Fruit fly (Drosophila melanogaster) whole organism, embryonic: ENCODE measurements around the gene Glut3.
A peak's percentile ranks its signal among the peaks of the same experiment; 100 is the strongest.

Source experiments
- Atf6 ChIP-seq: fragments of 200-800 bp; sonication (Bioruptor generic); IDR thresholded peaks from 2 replicates; pipeline ENCODE4 v1.3.6; 2022; ENCODE audit warnings: missing biosample characterization, missing genetic modification characterization
- CG10959 ChIP-seq: fragments of 200-800 bp; sonication (Bioruptor generic); IDR thresholded peaks from 2 replicates; pipeline ENCODE4 v1.3.6; 2022; ENCODE audit warnings: missing biosample characterization, missing genetic modification characterization
- CG1233 ChIP-seq: fragments of 200-800 bp; sonication (Bioruptor generic); optimal IDR thresholded peaks from 4 replicates; lab custom pipeline; 2018; ENCODE audit warnings: missing biosample characterization, mild to moderate bottlenecking, missing genetic modification characterization
- CG13624 ChIP-seq: fragments of 200-800 bp; sonication (Bioruptor generic); optimal IDR thresholded peaks from 2 replicates; lab custom pipeline; 2016; ENCODE audit warnings: missing biosample characterization, missing genetic modification characterization
- CG14441 ChIP-seq: fragments of 200-800 bp; sonication (Bioruptor generic); IDR thresholded peaks from 2 replicates; pipeline ENCODE4 v1.3.6; 2022; ENCODE audit warnings: missing biosample characterization, missing genetic modification characterization
- CG17359 ChIP-seq: fragments of 200-800 bp; sonication (Bioruptor generic); optimal IDR thresholded peaks from 3 replicates; lab custom pipeline; 2018; ENCODE audit warnings: missing biosample characterization, mild to moderate bottlenecking, missing genetic modification characterization, moderate library complexity
- CG30020 ChIP-seq: fragments of 200-800 bp; optimal IDR thresholded peaks from 2 replicates; lab custom pipeline; 2019; ENCODE audit warnings: missing biosample characterization, mild to moderate bottlenecking, missing genetic modification characterization, moderate library complexity
- CG4404 ChIP-seq: fragments of 200-800 bp; sonication (Bioruptor generic); IDR thresholded peaks from 2 replicates; pipeline ENCODE4 v1.3.6; 2022; ENCODE audit warnings: missing biosample characterization, missing genetic modification characterization
- CG8359 ChIP-seq: fragments of 200-800 bp; sonication (Bioruptor generic); optimal IDR thresholded peaks from 2 replicates; lab custom pipeline; 2017; ENCODE audit warnings: missing biosample characterization, mild to moderate bottlenecking, missing genetic modification characterization, borderline replicate concordance
- CrebB ChIP-seq: fragments of 200-800 bp; sonication (Bioruptor generic); optimal IDR thresholded peaks from 3 replicates; lab custom pipeline; 2018; ENCODE audit warnings: missing biosample characterization, mild to moderate bottlenecking, missing genetic modification characterization
- Dad ChIP-seq: fragments of 200-800 bp; sonication (Bioruptor generic); optimal IDR thresholded peaks from 3 replicates; lab custom pipeline; 2016; ENCODE audit warnings: missing biosample characterization, missing genetic modification characterization
- Dek ChIP-seq: fragments of 200-800 bp; sonication (Bioruptor generic); optimal IDR thresholded peaks from 3 replicates; lab custom pipeline; 2019; ENCODE audit warnings: missing biosample characterization, mild to moderate bottlenecking, missing genetic modification characterization, moderate library complexity
- Eip74EF ChIP-seq, 2 experiments: fragments of 200-800 bp in 1 of 2; fragments of >200 bp in 1 of 2; sonication (Bioruptor generic) in 1 of 2; optimal IDR thresholded peaks; 2 replicates each; lab custom pipeline; 2017 to 2019; ENCODE audit warnings: missing biosample characterization in 2 of 2, missing genetic modification characterization in 2 of 2, mild to moderate bottlenecking in 1 of 2, moderate library complexity in 1 of 2
- Ets65A ChIP-seq: fragments of 200-800 bp; sonication (Bioruptor generic); peaks from one replicate; lab custom pipeline; 2016; ENCODE audit warnings: missing biosample characterization, missing genetic modification characterization
- Fer2 ChIP-seq: fragments of 200-800 bp; sonication (Bioruptor generic); optimal IDR thresholded peaks from 2 replicates; lab custom pipeline; 2018; ENCODE audit warnings: missing biosample characterization, mild to moderate bottlenecking, missing genetic modification characterization, moderate library complexity
- H15 ChIP-seq: fragments of 200-800 bp; sonication (Bioruptor generic); IDR thresholded peaks from 3 replicates; pipeline ENCODE4 v1.3.6; 2022; ENCODE audit warnings: missing biosample characterization, missing genetic modification characterization
- Hr51 ChIP-seq, 2 experiments: fragments of 200-800 bp; sonication (Bioruptor generic); optimal IDR thresholded peaks; 2 replicates in 1 of 2; 3 replicates in 1 of 2; lab custom pipeline; 2016 to 2018; ENCODE audit warnings: missing biosample characterization in 2 of 2, missing genetic modification characterization in 2 of 2, mild to moderate bottlenecking in 1 of 2, moderate library complexity in 1 of 2
- Mad ChIP-seq: fragments of 200-800 bp; sonication (Bioruptor generic); optimal IDR thresholded peaks from 2 replicates; lab custom pipeline; 2016; ENCODE audit warnings: missing biosample characterization, missing genetic modification characterization
- Meics ChIP-seq: fragments of 200-800 bp; sonication (Bioruptor generic); optimal IDR thresholded peaks from 2 replicates; lab custom pipeline; 2017; ENCODE audit warnings: missing biosample characterization, mild to moderate bottlenecking, missing genetic modification characterization
- NC2α ChIP-seq: fragments of 200-800 bp; sonication (Bioruptor generic); optimal IDR thresholded peaks from 2 replicates; lab custom pipeline; 2016; ENCODE audit warnings: missing biosample characterization, missing genetic modification characterization
- Nf-YB ChIP-seq: fragments of 200-800 bp; sonication (Bioruptor generic); optimal IDR thresholded peaks from 3 replicates; lab custom pipeline; 2019; ENCODE audit warnings: missing biosample characterization, mild to moderate bottlenecking, missing genetic modification characterization, moderate library complexity
- Nf-YC ChIP-seq: fragments of 200-800 bp; optimal IDR thresholded peaks from 3 replicates; lab custom pipeline; 2019; ENCODE audit warnings: missing biosample characterization, mild to moderate bottlenecking, missing genetic modification characterization, moderate library complexity
- Optix ChIP-seq: fragments of 200-800 bp; sonication (Bioruptor generic); IDR thresholded peaks from 3 replicates; pipeline ENCODE4 v1.3.6; 2022; ENCODE audit warnings: missing biosample characterization, missing genetic modification characterization
- Sox100B ChIP-seq: fragments of 200-800 bp; sonication (Bioruptor generic); optimal IDR thresholded peaks from 3 replicates; lab custom pipeline; 2018; ENCODE audit warnings: missing biosample characterization, mild to moderate bottlenecking, missing genetic modification characterization
- Ssrp ChIP-seq: fragments of 200-800 bp; sonication (Bioruptor generic); optimal IDR thresholded peaks from 2 replicates; lab custom pipeline; 2018; ENCODE audit warnings: missing biosample characterization, mild to moderate bottlenecking, missing genetic modification characterization, moderate library complexity
- Usf ChIP-seq: fragments of 200-800 bp; sonication (Bioruptor generic); optimal IDR thresholded peaks from 2 replicates; lab custom pipeline; 2017; ENCODE audit warnings: missing genotype, missing biosample characterization, missing genetic modification characterization
- Vsx1 ChIP-seq: fragments of 200-800 bp; sonication (Bioruptor generic); optimal IDR thresholded peaks from 2 replicates; lab custom pipeline; 2017; ENCODE audit warnings: missing biosample characterization, mild to moderate bottlenecking, missing genetic modification characterization, missing genetic modification reagents
- abd-A ChIP-seq: fragments of 200-800 bp; sonication (Bioruptor generic); optimal IDR thresholded peaks from 3 replicates; lab custom pipeline; 2019; ENCODE audit warnings: missing biosample characterization, mild to moderate bottlenecking, missing genetic modification characterization, moderate library complexity
- ac ChIP-seq: fragments of 200-800 bp; sonication (Bioruptor generic); optimal IDR thresholded peaks from 3 replicates; lab custom pipeline; 2017; ENCODE audit warnings: missing biosample characterization, mild to moderate bottlenecking, missing genetic modification characterization
- chm ChIP-seq: fragments of 200-800 bp; sonication (Bioruptor generic); IDR thresholded peaks from 2 replicates; pipeline ENCODE4 v1.3.6; 2022; ENCODE audit warnings: missing biosample characterization, missing genetic modification characterization
- ci ChIP-seq: fragments of 200-800 bp; sonication (Bioruptor generic); IDR thresholded peaks from 3 replicates; pipeline ENCODE4 v1.3.6; 2022; ENCODE audit warnings: missing biosample characterization, missing genetic modification characterization
- croc ChIP-seq: fragments of 200-800 bp; sonication (Bioruptor generic); conservative IDR thresholded peaks from 3 replicates; pipeline ENCODE4 v1.3.6; 2022; ENCODE audit warnings: missing biosample characterization, missing genetic modification characterization
- ewg ChIP-seq: fragments of 200-800 bp; sonication (Bioruptor generic); optimal IDR thresholded peaks from 3 replicates; lab custom pipeline; 2017; ENCODE audit warnings: mild to moderate bottlenecking, missing biosample characterization, missing genetic modification reagents, missing genetic modification characterization
- gsb-n ChIP-seq: fragments of 200-800 bp; sonication (Bioruptor generic); optimal IDR thresholded peaks from 3 replicates; lab custom pipeline; 2018; ENCODE audit warnings: missing biosample characterization, mild to moderate bottlenecking, missing genetic modification characterization
- jumu ChIP-seq: fragments of 200-800 bp; sonication (Bioruptor generic); optimal IDR thresholded peaks from 3 replicates; lab custom pipeline; 2016; ENCODE audit warnings: missing biosample characterization, missing genetic modification characterization
- lov ChIP-seq, 2 experiments: fragments of 200-800 bp in 1 of 2; fragments of >200 bp in 1 of 2; sonication (Bioruptor generic) in 1 of 2; IDR thresholded peaks in 1 of 2; optimal IDR thresholded peaks in 1 of 2; 2 replicates in 1 of 2; 3 replicates in 1 of 2; pipeline versions ENCODE4 v1.3.6 to Lab custom; 2017 to 2022; ENCODE audit warnings: missing biosample characterization in 1 of 2, missing genetic modification characterization in 1 of 2
- mam ChIP-seq: fragments of 200-800 bp; sonication (Bioruptor generic); optimal IDR thresholded peaks from 3 replicates; lab custom pipeline; 2016; ENCODE audit warnings: missing biosample characterization, missing genetic modification characterization
- mirr ChIP-seq: fragments of 200-800 bp; sonication (Bioruptor generic); optimal IDR thresholded peaks from 3 replicates; lab custom pipeline; 2018; ENCODE audit warnings: missing biosample characterization, mild to moderate bottlenecking, missing genetic modification characterization
- nerfin-1 ChIP-seq: fragments of 200-800 bp; sonication (Bioruptor generic); optimal IDR thresholded peaks from 3 replicates; lab custom pipeline; 2019; ENCODE audit warnings: missing biosample characterization, mild to moderate bottlenecking, missing genetic modification characterization, moderate library complexity
- oc ChIP-seq: fragments of 200-800 bp; sonication (Bioruptor generic); optimal IDR thresholded peaks from 2 replicates; lab custom pipeline; 2018; ENCODE audit warnings: missing biosample characterization, mild to moderate bottlenecking, missing genetic modification characterization, moderate library complexity
- onecut ChIP-seq: fragments of 200-800 bp; sonication (Bioruptor generic); IDR thresholded peaks from 2 replicates; pipeline ENCODE4 v1.3.6; 2022; ENCODE audit warnings: missing biosample characterization, missing genetic modification characterization
- phol ChIP-seq: fragments of 200-800 bp; sonication (Bioruptor generic); optimal IDR thresholded peaks from 3 replicates; lab custom pipeline; 2018; ENCODE audit warnings: missing biosample characterization, mild to moderate bottlenecking, missing genetic modification characterization, moderate library complexity
- pros ChIP-seq: fragments of 200-800 bp; sonication (Bioruptor generic); optimal IDR thresholded peaks from 3 replicates; lab custom pipeline; 2019; ENCODE audit warnings: missing biosample characterization, mild to moderate bottlenecking, missing genetic modification characterization, moderate library complexity
- sob ChIP-seq: fragments of 200-800 bp; sonication (Bioruptor generic); IDR thresholded peaks from 2 replicates; pipeline ENCODE4 v1.3.6; 2022; ENCODE audit warnings: missing biosample characterization, missing genetic modification characterization
- tio ChIP-seq: fragments of 200-800 bp; sonication (Bioruptor generic); optimal IDR thresholded peaks from 2 replicates; lab custom pipeline; 2017; ENCODE audit warnings: missing biosample characterization, missing genetic modification characterization, inconsistent platforms
- trh ChIP-seq: fragments of 200-800 bp; sonication (Bioruptor generic); optimal IDR thresholded peaks from 2 replicates; lab custom pipeline; 2016; ENCODE audit warnings: missing biosample characterization, missing genetic modification characterization
- wek ChIP-seq: fragments of 200-800 bp; sonication (Bioruptor generic); optimal IDR thresholded peaks from 3 replicates; lab custom pipeline; 2018; ENCODE audit warnings: missing biosample characterization, mild to moderate bottlenecking, missing genetic modification characterization, moderate library complexity
- z ChIP-seq: fragments of 200-800 bp; sonication (Bioruptor generic); IDR thresholded peaks from 3 replicates; pipeline ENCODE4 v1.3.6; 2022; ENCODE audit warnings: missing biosample characterization, missing genetic modification characterization

Gene Glut3

DNA sequence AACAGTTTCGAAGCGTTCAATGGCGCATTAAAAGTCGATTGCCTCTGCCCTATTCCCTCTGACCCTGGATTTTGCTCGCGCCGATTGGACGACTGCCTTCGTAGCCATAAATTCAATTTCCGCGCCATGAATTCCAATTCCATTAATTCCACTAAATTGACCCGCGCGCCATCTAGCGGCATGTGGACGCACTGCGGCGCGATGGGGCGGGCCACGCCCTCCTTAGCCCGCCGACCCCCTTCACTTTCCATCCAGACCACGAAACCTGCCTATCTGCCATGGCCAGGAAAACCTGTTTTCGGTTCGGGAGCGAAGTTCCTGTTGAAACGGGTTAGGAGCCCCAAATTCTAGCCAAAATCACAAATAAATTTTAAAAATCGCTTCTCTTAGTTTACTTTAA, 5.7 kb upstream of the Glut3 start (continued):
- no peak for TF ChIP-seq Dad (GFP tag; lab: Kevin White, UChicago)
- no peak for TF ChIP-seq Usf
- no peak for TF ChIP-seq Atf6 (GFP tag; lab: Robert Waterston, UW)
- TF ChIP-seq, all 482 proteins: peak for 44

DNA sequence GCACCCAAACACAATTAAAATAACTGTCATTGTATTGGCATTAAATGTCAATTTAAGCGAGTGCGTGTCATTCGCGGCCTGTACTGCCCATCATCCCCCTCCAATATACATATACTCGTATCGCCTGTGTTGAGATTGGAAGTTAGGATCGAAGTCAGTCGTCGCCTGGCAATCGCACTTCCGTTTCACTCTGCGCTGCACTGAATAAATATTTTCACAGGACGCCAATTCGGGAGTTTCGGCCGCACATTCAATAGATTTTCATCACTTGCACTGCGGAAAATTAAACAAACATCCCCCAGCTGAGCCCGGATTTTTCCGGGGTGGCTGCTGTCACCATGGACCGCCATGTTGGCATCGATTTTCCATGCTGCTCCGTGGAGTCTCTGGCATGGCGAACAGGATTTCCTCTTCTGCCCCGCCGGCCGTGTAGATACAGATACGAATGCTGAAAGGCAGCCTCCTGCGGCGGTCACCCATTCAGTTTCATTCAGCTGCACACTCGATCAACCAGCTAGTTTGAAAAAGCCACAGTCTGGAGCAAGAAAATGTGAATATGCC, 4.9 kb upstream of the Glut3 start:
- TF ChIP-seq Dek (tag; lab: Kevin White, UChicago) (no peak), onecut (peak; percentile 91), abd-A (tag; lab: Kevin White, UChicago) (peak; percentile 76), CG30020 (tag; lab: Kevin White, UChicago) (no peak), Ets65A (peak; percentile 66), CG8359 (no peak), nerfin-1 (tag; lab: Kevin White, UChicago) (peak; percentile 21), phol (tag; lab: Kevin White, UChicago) (peak; percentile 76), Vsx1 (GFP tag; lab: Kevin White, UChicago) (no peak), CG1233 (no peak), mam (no peak), ac (GFP tag; lab: Kevin White, UChicago) (no peak), mirr (GFP tag; lab: Kevin White, UChicago) (no peak), lov (optimal IDR thresholded peaks at IDR 0.05; lab: Kevin White, UChicago) (no peak), lov (GFP tag; IDR thresholded peaks at IDR 0.05; lab: Robert Waterston, UW) (0 out of 3 replicates have a peak, but pooled peaks have one; percentile 29), CG17359 (tag; lab: Kevin White, UChicago) (no peak), gsb-n (tag; lab: Kevin White, UChicago) (peak; percentile 39), trh (no peak), pros (GFP tag; lab: Kevin White, UChicago) (peak; percentile 33), z (GFP tag; lab: Robert Waterston, UW) (no peak), Eip74EF (GFP tag; optimal IDR thresholded peaks at IDR 0.05; lab: Kevin White, UChicago) (no peak), chm (GFP tag; lab: Robert Waterston, UW) (0 out of 2 replicates have a peak, but pooled peaks have one; percentile 15)

dm6 chr3R:16783976-16784375, 4.1 kb upstream of the Glut3 start:
- no peak for TF ChIP-seq tio (GFP tag; lab: Kevin White, UChicago)
- peak; percentile 99 for TF ChIP-seq abd-A (tag; lab: Kevin White, UChicago)
- no peak for TF ChIP-seq H15 (GFP tag; lab: Robert Waterston, UW)
- TF ChIP-seq Sox100B (GFP tag; lab: Kevin White, UChicago), result no peak
- TF ChIP-seq Nf-YB (GFP tag; lab: Kevin White, UChicago), result peak; percentile 78
- TF ChIP-seq CG14441 (GFP tag; lab: Robert Waterston, UW), result no peak
- TF ChIP-seq CG4404 (GFP tag; lab: Robert Waterston, UW), result no peak
- TF ChIP-seq croc (GFP tag; lab: Robert Waterston, UW), result no peak
- TF ChIP-seq sob (GFP tag; lab: Robert Waterston, UW), result no peak
- TF ChIP-seq wek (GFP tag; lab: Kevin White, UChicago), result no peak
- TF ChIP-seq Mad (GFP tag; lab: Kevin White, UChicago), result no peak
- TF ChIP-seq ci (GFP tag; lab: Robert Waterston, UW), result no peak
- no peak for TF ChIP-seq Optix (GFP tag; lab: Robert Waterston, UW)
- no peak for TF ChIP-seq NC2α (GFP tag; lab: Kevin White, UChicago)
- no peak for TF ChIP-seq Meics
- TF ChIP-seq Ssrp (tag; lab: Kevin White, UChicago), result no peak
- peak; percentile 78 for TF ChIP-seq Nf-YC (tag; lab: Kevin White, UChicago)
- peak; percentile 46 for TF ChIP-seq ewg
- TF ChIP-seq Hr51 (GFP tag; optimal IDR thresholded peaks at IDR 0.05; lab: Kevin White, UChicago), result peak in 1 of 2 experiments; percentile 14
- TF ChIP-seq oc (tag; lab: Kevin White, UChicago), result peak; percentile 41
- TF ChIP-seq jumu (GFP tag; lab: Kevin White, UChicago), result no peak
- TF ChIP-seq CrebB (tag; lab: Kevin White, UChicago), result no peak
- no peak for TF ChIP-seq Fer2 (tag; lab: Kevin White, UChicago)
- TF ChIP-seq CG13624 (GFP tag; lab: Kevin White, UChicago), result no peak
- no peak for TF ChIP-seq CG10959 (GFP tag; lab: Robert Waterston, UW)
